Worm (Caenorhabditis elegans): ENCODE measurements around the gene apn-1.

ce11 chrII:8008334-8008733, 39.0 kb upstream of the apn-1 start, which contains the start of gene glna-2:
- TF ChIP-seq lin-32 (GFP tag; optimal IDR thresholded peaks at IDR 0.05): no peak
- TF ChIP-seq pha-4 (tag; optimal IDR thresholded peaks at IDR 0.05): no peak

Measured in whole organism, mixed stage, embryonic.